Worm (Caenorhabditis elegans) whole organism, young adult: ENCODE results near the gene cdc-14.

ENCODE experiments used
- C06A6.2 ChIP-seq: fragments of 200-800 bp; sonication (Bioruptor generic); conservative IDR thresholded peaks from 2 replicates; pipeline ENCODE4 v1.3.6; 2022; ENCODE audit warnings: missing genetic modification characterization, missing compliant biosample characterization
- F22D6.2 ChIP-seq: sonication (generic microtip); optimal IDR thresholded peaks from 2 replicates; lab custom pipeline; 2016; ENCODE audit warnings: mild to moderate bottlenecking, missing genetic modification characterization, missing compliant biosample characterization
- F23B12.7 ChIP-seq: sonication (generic microtip); optimal IDR thresholded peaks from 2 replicates; lab custom pipeline; 2017; ENCODE audit warnings: missing genetic modification characterization, mild to moderate bottlenecking, missing compliant biosample characterization, antibody characterized with exemption, moderate library complexity; ENCODE audit not compliant: insufficient read depth
- F55B11.4 ChIP-seq: sonication (generic microtip); optimal IDR thresholded peaks from 2 replicates; lab custom pipeline; 2016; ENCODE audit warnings: missing compliant biosample characterization, missing genetic modification characterization, borderline replicate concordance; ENCODE audit not compliant: insufficient read depth
- K12H6.12 ChIP-seq: fragments of 200-800 bp; sonication (Bioruptor generic); optimal IDR thresholded peaks from 2 replicates; lab custom pipeline; 2018; ENCODE audit warnings: mild to moderate bottlenecking, missing genetic modification characterization, missing compliant biosample characterization
- T07F8.4 ChIP-seq: sonication (generic microtip); optimal IDR thresholded peaks from 2 replicates; lab custom pipeline; 2016; ENCODE audit warnings: mild to moderate bottlenecking, missing genetic modification characterization, moderate library complexity, missing compliant biosample characterization
- Y53F4B.3 ChIP-seq: fragments of 200-800 bp; sonication (Bioruptor generic); IDR thresholded peaks from 2 replicates; pipeline ENCODE4 v1.3.6; 2022; ENCODE audit warnings: missing genetic modification reagents, missing genetic modification characterization, missing compliant biosample characterization
- Y53G8AR.9 ChIP-seq: fragments of 200-800 bp; sonication (Bioruptor generic); conservative IDR thresholded peaks from 2 replicates; pipeline ENCODE4 v1.3.6; 2022; ENCODE audit warnings: missing genetic modification reagents, missing genetic modification characterization, missing compliant biosample characterization
- Y56A3A.18 ChIP-seq: fragments of 200-800 bp; sonication (Bioruptor generic); IDR thresholded peaks from 2 replicates; pipeline ENCODE4 v1.3.6; 2022; ENCODE audit warnings: missing genetic modification reagents, missing genetic modification characterization, missing compliant biosample characterization
- Y79H2A.3 ChIP-seq: fragments of 200-800 bp; sonication (Bioruptor generic); conservative IDR thresholded peaks from 2 replicates; pipeline ENCODE4 v1.3.6; 2022; ENCODE audit warnings: missing genetic modification reagents, missing genetic modification characterization, missing compliant biosample characterization
- ama-1 ChIP-seq, 3 experiments: fragments of 150-350 bp in 1 of 3; sonication (generic microtip) in 2 of 3; optimal IDR thresholded peaks; 2 replicates each; lab custom pipeline; 2014 to 2018; ENCODE audit warnings: missing biosample characterization in 2 of 3, missing genetic modification characterization in 2 of 3, missing genetic modification reagents in 2 of 3
- atf-7 ChIP-seq: sonication (generic microtip); optimal IDR thresholded peaks from 2 replicates; lab custom pipeline; 2017; ENCODE audit warnings: mild to moderate bottlenecking, missing genetic modification characterization, missing compliant biosample characterization
- attf-3 ChIP-seq: fragments of 200-800 bp; sonication (Bioruptor generic); conservative IDR thresholded peaks from 2 replicates; pipeline ENCODE4 v1.3.6; 2022; ENCODE audit warnings: missing genetic modification reagents, missing genetic modification characterization, missing compliant biosample characterization
- attf-5 ChIP-seq: fragments of 200-800 bp; sonication (Bioruptor generic); optimal IDR thresholded peaks from 2 replicates; lab custom pipeline; 2018; ENCODE audit warnings: mild to moderate bottlenecking, missing genetic modification characterization, missing compliant biosample characterization
- attf-6 ChIP-seq: fragments of 200-800 bp; sonication (Bioruptor generic); IDR thresholded peaks from 2 replicates; pipeline ENCODE4 v1.3.6; 2022; ENCODE audit warnings: missing genetic modification reagents, missing genetic modification characterization, missing compliant biosample characterization
- bed-2 ChIP-seq: fragments of 200-800 bp; sonication (Bioruptor generic); IDR thresholded peaks from 2 replicates; pipeline ENCODE4 v1.3.6; 2022; ENCODE audit warnings: missing genetic modification reagents, missing genetic modification characterization, missing compliant biosample characterization
- ccch-3 ChIP-seq: fragments of 200-800 bp; sonication (Bioruptor generic); optimal IDR thresholded peaks from 2 replicates; lab custom pipeline; 2018; ENCODE audit warnings: mild to moderate bottlenecking, missing genetic modification characterization, missing compliant biosample characterization
- cebp-1 ChIP-seq, 2 experiments: fragments of 200-800 bp in 1 of 2; sonication (Bioruptor generic) in 1 of 2; sonication (generic microtip) in 1 of 2; IDR thresholded peaks in 1 of 2; optimal IDR thresholded peaks in 1 of 2; 2 replicates each; pipeline versions ENCODE4 v1.3.6 to Lab custom; 2017 to 2022; ENCODE audit warnings: missing compliant biosample characterization in 2 of 2, missing genetic modification characterization in 2 of 2, mild to moderate bottlenecking in 1 of 2, missing genetic modification reagents in 1 of 2, moderate library complexity in 1 of 2
- ceh-27 ChIP-seq: fragments of 200-800 bp; sonication (Bioruptor generic); optimal IDR thresholded peaks from 2 replicates; lab custom pipeline; 2018; ENCODE audit warnings: mild to moderate bottlenecking, missing genetic modification characterization, moderate library complexity, missing compliant biosample characterization
- ceh-79 ChIP-seq: sonication (generic microtip); optimal IDR thresholded peaks from 2 replicates; lab custom pipeline; 2017; ENCODE audit warnings: mild to moderate bottlenecking, missing genetic modification characterization, missing compliant biosample characterization
- dox-1 ChIP-seq: fragments of 200-800 bp; sonication (Bioruptor generic); IDR thresholded peaks from 2 replicates; pipeline ENCODE4 v1.3.6; 2022; ENCODE audit warnings: missing genetic modification reagents, missing genetic modification characterization, missing compliant biosample characterization
- egl-18 ChIP-seq: fragments of 200-800 bp; sonication (Bioruptor generic); IDR thresholded peaks from 2 replicates; pipeline ENCODE4 v1.3.6; 2022; ENCODE audit warnings: missing genetic modification reagents, missing genetic modification characterization, missing compliant biosample characterization
- ekl-4 ChIP-seq: fragments of 200-800 bp; sonication (Bioruptor generic); IDR thresholded peaks from 2 replicates; pipeline ENCODE4 v1.3.6; 2022; ENCODE audit warnings: missing genetic modification reagents, missing genetic modification characterization, missing compliant biosample characterization
- ets-4 ChIP-seq: fragments of 200-800 bp; sonication (Bioruptor generic); optimal IDR thresholded peaks from 2 replicates; lab custom pipeline; 2018; ENCODE audit warnings: mild to moderate bottlenecking, missing genetic modification characterization, missing compliant biosample characterization
- him-1 ChIP-seq: sonication (generic microtip); optimal IDR thresholded peaks from 2 replicates; lab custom pipeline; 2016; ENCODE audit warnings: missing genotype, missing genetic modification reagents, missing genetic modification characterization, missing compliant biosample characterization
- hlh-12 ChIP-seq: sonication (generic microtip); optimal IDR thresholded peaks from 2 replicates; lab custom pipeline; 2016; ENCODE audit warnings: missing genetic modification characterization, missing compliant biosample characterization
- lin-26 ChIP-seq: fragments of 200-800 bp; sonication (Bioruptor generic); IDR thresholded peaks from 2 replicates; pipeline ENCODE4 v1.3.6; 2022; ENCODE audit warnings: missing genetic modification reagents, missing genetic modification characterization, missing compliant biosample characterization
- lin-54 ChIP-seq: fragments of 200-800 bp; sonication (Bioruptor generic); optimal IDR thresholded peaks from 2 replicates; lab custom pipeline; 2018; ENCODE audit warnings: mild to moderate bottlenecking, missing genetic modification characterization, missing compliant biosample characterization
- lsy-27 ChIP-seq: sonication (generic microtip); optimal IDR thresholded peaks from 2 replicates; lab custom pipeline; 2017; ENCODE audit warnings: missing genetic modification characterization, mild to moderate bottlenecking, missing compliant biosample characterization, antibody characterized with exemption, missing genotype, borderline replicate concordance; ENCODE audit not compliant: insufficient read depth
- madf-3 ChIP-seq: fragments of 200-800 bp; sonication (Bioruptor generic); IDR thresholded peaks from 2 replicates; pipeline ENCODE4 v1.3.6; 2022; ENCODE audit warnings: missing genetic modification reagents, missing genetic modification characterization, missing compliant biosample characterization
- madf-6 ChIP-seq: fragments of 200-800 bp; sonication (Bioruptor generic); IDR thresholded peaks from 2 replicates; pipeline ENCODE4 v1.3.6; 2022; ENCODE audit warnings: missing genetic modification reagents, missing genetic modification characterization, missing compliant biosample characterization
- mcd-1 ChIP-seq: fragments of 200-800 bp; sonication (Bioruptor generic); IDR thresholded peaks from 2 replicates; pipeline ENCODE4 v1.3.6; 2022; ENCODE audit warnings: missing genetic modification reagents, missing genetic modification characterization, missing compliant biosample characterization
- mel-28 ChIP-seq: sonication (generic microtip); optimal IDR thresholded peaks from 2 replicates; lab custom pipeline; 2016; ENCODE audit warnings: borderline replicate concordance, mild to moderate bottlenecking, missing genetic modification characterization, missing compliant biosample characterization
- mxl-1 ChIP-seq: sonication (generic microtip); optimal IDR thresholded peaks from 2 replicates; lab custom pipeline; 2016; ENCODE audit warnings: missing genetic modification characterization, missing compliant biosample characterization
- nfyb-1 ChIP-seq: fragments of 200-800 bp; sonication (Bioruptor generic); IDR thresholded peaks from 2 replicates; pipeline ENCODE4 v1.3.6; 2022; ENCODE audit warnings: missing genetic modification reagents, missing genetic modification characterization, missing compliant biosample characterization
- nhr-120 ChIP-seq: fragments of 200-800 bp; sonication (Bioruptor generic); IDR thresholded peaks from 2 replicates; pipeline ENCODE4 v1.3.6; 2022; ENCODE audit warnings: missing genetic modification characterization, missing compliant biosample characterization
- pbrm-1 ChIP-seq: fragments of 200-800 bp; sonication (Bioruptor generic); IDR thresholded peaks from 2 replicates; pipeline ENCODE4 v1.3.6; 2022; ENCODE audit warnings: missing genetic modification reagents, missing genetic modification characterization, missing compliant biosample characterization
- rec-8 ChIP-seq, 2 experiments: sonication (generic microtip); optimal IDR thresholded peaks; 2 replicates each; lab custom pipeline; 2016; ENCODE audit warnings: mild to moderate bottlenecking in 2 of 2, missing genetic modification characterization in 2 of 2, missing genetic modification reagents in 2 of 2, missing genotype in 2 of 2, missing biosample characterization in 1 of 2, missing compliant biosample characterization in 1 of 2, moderate library complexity in 1 of 2
- rpc-1 ChIP-seq, 2 experiments: fragments of 150-350 bp in 1 of 2; sonication (generic microtip) in 1 of 2; optimal IDR thresholded peaks; 2 replicates each; lab custom pipeline; 2014 to 2018; ENCODE audit warnings: missing biosample characterization in 1 of 2, missing genetic modification characterization in 1 of 2, missing genetic modification reagents in 1 of 2, missing genotype in 1 of 2
- snpc-1.3 ChIP-seq: sonication (generic microtip); optimal IDR thresholded peaks from 2 replicates; lab custom pipeline; 2017; ENCODE audit warnings: missing genetic modification characterization, mild to moderate bottlenecking, missing compliant biosample characterization, antibody characterized with exemption, moderate library complexity, missing genotype, missing genetic modification reagents; ENCODE audit not compliant: insufficient read depth
- snpc-4 ChIP-seq, 5 experiments: fragments of 150-350 bp in 1 of 5; sonication (generic microtip) in 4 of 5; optimal IDR thresholded peaks; 2 replicates each; lab custom pipeline; 2014 to 2018; ENCODE audit warnings: missing genetic modification characterization in 5 of 5, missing biosample characterization in 3 of 5, antibody characterized with exemption in 2 of 5, mild to moderate bottlenecking in 2 of 5, missing compliant biosample characterization in 2 of 5, missing genotype in 2 of 5, moderate library complexity in 2 of 5, missing genetic modification reagents in 1 of 5
- tbp1 ChIP-seq: fragments of 200-800 bp; sonication (Bioruptor generic); optimal IDR thresholded peaks from 2 replicates; lab custom pipeline; 2018; ENCODE audit warnings: mild to moderate bottlenecking, missing genetic modification characterization, missing compliant biosample characterization
- tlf-1 ChIP-seq: fragments of 200-800 bp; sonication (Bioruptor generic); optimal IDR thresholded peaks from 2 replicates; lab custom pipeline; 2018; ENCODE audit warnings: mild to moderate bottlenecking, missing genetic modification characterization, missing compliant biosample characterization
- xnd-1 ChIP-seq: sonication (generic microtip); optimal IDR thresholded peaks from 2 replicates; lab custom pipeline; 2016; ENCODE audit warnings: missing genotype, missing genetic modification reagents, missing genetic modification characterization, missing compliant biosample characterization
- ztf-6 ChIP-seq: fragments of 200-800 bp; sonication (Bioruptor generic); IDR thresholded peaks from 2 replicates; pipeline ENCODE4 v1.3.6; 2022; ENCODE audit warnings: missing genetic modification reagents, missing genetic modification characterization, missing compliant biosample characterization

Gene cdc-14

DNA sequence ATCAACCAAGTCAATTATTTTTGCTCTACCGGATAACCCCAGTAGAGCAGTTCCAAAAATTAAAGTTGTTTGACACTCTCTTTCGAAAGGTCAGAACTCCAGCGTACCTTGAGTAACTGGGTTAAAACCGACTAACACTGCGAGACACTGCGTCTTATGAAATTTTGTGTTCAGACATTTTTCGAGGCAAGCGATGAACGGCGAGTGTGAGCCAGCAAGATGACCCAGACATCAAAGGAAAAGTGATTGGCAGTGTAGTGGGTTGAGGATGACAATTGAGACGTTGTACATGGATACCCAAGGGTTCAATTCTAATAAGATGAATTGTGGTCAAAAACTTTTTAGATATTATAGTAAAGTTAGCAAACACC is 49.1 kb downstream of the cdc-14 start (continued):
- TF ChIP-seq rpc-1 (optimal IDR thresholded peaks at IDR 0.05; lab: Kevin White, UChicago) = no peak
- no peak for TF ChIP-seq rpc-1 (tag; optimal IDR thresholded peaks at IDR 0.05; lab: Kevin White, UChicago)
- TF ChIP-seq K12H6.12 = no peak
- peak; percentile 30; the same call in 1 of the 2 replicates for TF ChIP-seq madf-6 (GFP tag; lab: Robert Waterston, UW)
- TF ChIP-seq ztf-6 (GFP tag; lab: Robert Waterston, UW) = no peak
- TF ChIP-seq mel-28 = no peak
- TF ChIP-seq dox-1 = peak; percentile 14; the same call in 1 of the 2 replicates
- peak; percentile 33 for TF ChIP-seq ets-4 (GFP tag; lab: Kevin White, UChicago)
- TF ChIP-seq C06A6.2 (GFP tag; lab: Robert Waterston, UW) = peak; percentile 78
- peak; percentile 74 for TF ChIP-seq tbp1 (GFP tag; lab: Kevin White, UChicago)
- TF ChIP-seq lsy-27 (tag; lab: Kevin White, UChicago) = no peak
- peak; percentile 34 for TF ChIP-seq attf-5 (GFP tag; lab: Kevin White, UChicago)
- TF ChIP-seq Y56A3A.18 (GFP tag; lab: Robert Waterston, UW) = no peak
- TF ChIP-seq him-1 (tag; lab: Kevin White, UChicago) = no peak
- TF ChIP-seq F55B11.4 (tag; lab: Kevin White, UChicago) = no peak
- TF ChIP-seq mcd-1 = peak; percentile 61
- peak; percentile 25 for TF ChIP-seq F23B12.7 (tag; lab: Kevin White, UChicago)
- no peak for TF ChIP-seq ceh-79 (tag; lab: Kevin White, UChicago)
- TF ChIP-seq Y79H2A.3 (GFP tag; lab: Robert Waterston, UW) = no peak
- TF ChIP-seq snpc-1.3 (tag; lab: Kevin White, UChicago) = no peak
- TF ChIP-seq ama-1 (optimal IDR thresholded peaks at IDR 0.05; lab: Kevin White, UChicago) = peak; percentile 98
- TF ChIP-seq ama-1 (GFP tag; optimal IDR thresholded peaks at IDR 0.05; lab: Kevin White, UChicago) = no peak
- TF ChIP-seq hlh-12 = no peak
- peak; percentile 32 for TF ChIP-seq F22D6.2 (tag; lab: Kevin White, UChicago)
- no peak for TF ChIP-seq Y53F4B.3
- 0 out of 2 replicates have a peak, but pooled peaks have one; percentile 9 for TF ChIP-seq egl-18 (GFP tag; lab: Robert Waterston, UW)
- TF ChIP-seq xnd-1 (tag; lab: Kevin White, UChicago) = no peak
- TF ChIP-seq cebp-1 (GFP tag; IDR thresholded peaks at IDR 0.05; lab: Robert Waterston, UW) = peak; percentile 64
- TF ChIP-seq cebp-1 (tag; optimal IDR thresholded peaks at IDR 0.05; lab: Kevin White, UChicago) = peak; percentile 60
- no peak for TF ChIP-seq T07F8.4 (tag; lab: Kevin White, UChicago)
- peak; percentile 98 for TF ChIP-seq attf-6 (GFP tag; lab: Robert Waterston, UW)
- no peak for TF ChIP-seq bed-2 (GFP tag; lab: Robert Waterston, UW)
- TF ChIP-seq lin-26 = no peak
- no peak for TF ChIP-seq rec-8 (tag; optimal IDR thresholded peaks at IDR 0.05; lab: Kevin White, UChicago)
- TF ChIP-seq nfyb-1 = no peak; the same call in 1 of the 2 replicates
- TF ChIP-seq tlf-1 (GFP tag; lab: Kevin White, UChicago) = no peak
- peak; percentile 49 for TF ChIP-seq attf-3 (GFP tag; lab: Robert Waterston, UW)
- TF ChIP-seq Y53G8AR.9 = peak; percentile 37
- TF ChIP-seq atf-7 (tag; lab: Kevin White, UChicago) = no peak
- no peak for TF ChIP-seq madf-3
- peak; percentile 93 for TF ChIP-seq pbrm-1
- TF ChIP-seq ccch-3 (GFP tag; lab: Kevin White, UChicago) = no peak
- TF ChIP-seq ekl-4 = no peak
- peak; percentile 25 for TF ChIP-seq lin-54 (GFP tag; lab: Kevin White, UChicago)
- no peak for TF ChIP-seq mxl-1
- TF ChIP-seq ceh-27 (GFP tag; lab: Kevin White, UChicago) = peak; percentile 50
- TF ChIP-seq snpc-4 (GFP tag; optimal IDR thresholded peaks at IDR 0.05; lab: Kevin White, UChicago) = peak; percentile 93
- peak; percentile 98 to 99 (median 98) for TF ChIP-seq snpc-4 (tag; optimal IDR thresholded peaks at IDR 0.05; lab: Kevin White, UChicago)
- no peak for TF ChIP-seq nhr-120 (GFP tag; lab: Robert Waterston, UW)
